Worm (Caenorhabditis elegans): ENCODE data around the gene srx-97.

srx-97 gene

DNA sequence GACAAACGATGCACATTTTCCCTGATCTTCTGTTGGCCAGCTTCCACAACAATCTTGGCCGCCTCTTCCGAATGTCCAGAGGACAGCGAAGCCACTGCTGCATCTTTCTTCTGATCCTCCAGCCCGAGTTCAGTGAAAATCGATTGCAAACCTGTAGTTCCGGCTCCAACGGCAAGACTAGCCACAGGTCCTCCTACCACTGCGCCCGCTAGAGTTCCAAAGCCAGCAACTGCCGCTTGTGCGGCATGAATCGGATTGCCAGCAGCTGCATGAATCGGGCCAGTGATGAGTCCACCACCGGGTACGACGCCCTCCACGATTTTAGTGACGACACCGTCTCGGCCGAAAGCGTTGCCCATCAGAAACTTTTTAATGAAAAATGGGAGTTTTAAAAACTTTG lies 19.1 kb upstream of the srx-97 start, which contains the start of gene ifas-1:
Gene ifas-1 (minus strand): TSS at position 387 of the 400 bp plus-strand sequence.
- TF ChIP-seq lin-15B (tag; optimal IDR thresholded peaks at IDR 0.05) = no peak
- no peak for TF ChIP-seq nhr-84 (tag; optimal IDR thresholded peaks at IDR 0.05)
- no peak for TF ChIP-seq ztf-11 (tag; optimal IDR thresholded peaks at IDR 0.05)
- no peak for TF ChIP-seq ceh-90 (tag; optimal IDR thresholded peaks at IDR 0.05)
- no peak for TF ChIP-seq ceh-88 (GFP tag; IDR thresholded peaks at IDR 0.05)
- TF ChIP-seq grh-1 (GFP tag; IDR thresholded peaks at IDR 0.05) = no peak
- no peak for TF ChIP-seq hpl-2 (GFP tag; optimal IDR thresholded peaks at IDR 0.05)
- TF ChIP-seq dpl-1 (GFP tag; optimal IDR thresholded peaks at IDR 0.05) = no peak
- no peak for TF ChIP-seq dsc-1 (tag; optimal IDR thresholded peaks at IDR 0.05)
- TF ChIP-seq fos-1 (tag; optimal IDR thresholded peaks at IDR 0.05) = no peak
- no peak for TF ChIP-seq ceh-82 (tag; optimal IDR thresholded peaks at IDR 0.05)
- no peak for TF ChIP-seq unc-98 (GFP tag; IDR thresholded peaks at IDR 0.05)
- no peak for TF ChIP-seq unc-130 (tag; optimal IDR thresholded peaks at IDR 0.05)
- TF ChIP-seq C16A3.4 (tag; optimal IDR thresholded peaks at IDR 0.05) = no peak

DNA sequence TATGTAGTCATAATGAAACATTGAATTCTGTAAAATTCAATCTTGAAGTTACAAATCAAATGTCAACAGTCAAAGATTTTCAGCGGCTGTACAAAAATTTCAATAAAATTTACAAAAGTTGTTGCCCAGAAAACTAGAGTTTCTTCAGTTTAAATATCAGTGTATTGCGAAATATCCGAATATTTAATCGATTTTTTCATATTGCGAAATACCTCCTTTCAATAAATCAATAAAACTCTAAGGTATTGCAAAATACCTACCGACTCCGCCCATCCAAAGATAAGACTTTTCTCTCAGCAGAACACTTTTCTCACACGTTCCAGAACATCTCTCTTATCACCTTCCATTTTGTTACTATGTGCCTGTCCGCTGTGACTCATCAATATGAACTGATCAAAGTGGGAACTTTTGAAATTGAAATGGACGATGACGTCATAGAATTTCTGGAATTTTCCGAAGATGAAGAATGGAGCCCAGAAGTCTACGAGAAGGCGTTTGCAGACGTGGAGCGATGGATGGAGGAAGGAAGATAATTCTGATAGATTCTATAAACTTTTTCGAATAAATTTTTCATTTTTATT lies 15.4 kb upstream of the srx-97 start:
- TF ChIP-seq efl-1 (optimal IDR thresholded peaks at IDR 0.05) (no peak), efl-1 (GFP tag; optimal IDR thresholded peaks at IDR 0.05 in 1 of 2) (peak in 1 of 2 experiments; percentile 78), isw-1 (GFP tag; IDR thresholded peaks at IDR 0.05) (no peak), zip-4 (GFP tag; optimal IDR thresholded peaks at IDR 0.05) (peak; percentile 47), efl-3 (GFP tag; optimal IDR thresholded peaks at IDR 0.05) (no peak), skn-1 (tag; optimal IDR thresholded peaks at IDR 0.05) (peak; percentile 17)

ce11 chrII:3682770-3683234 lies 13.6 kb upstream of the srx-97 start, which contains the start of gene F19B10.1:
Gene F19B10.1, plus strand, starts transcription at chrII:3683184.
- TF ChIP-seq nhr-237 (tag; optimal IDR thresholded peaks at IDR 0.05) (no peak), sptf-1 (tag; optimal IDR thresholded peaks at IDR 0.05) (no peak), swsn-7 (tag; optimal IDR thresholded peaks at IDR 0.05) (peak; percentile 65), Y116A8C.19 (tag; optimal IDR thresholded peaks at IDR 0.05; ENCODE audit: borderline replicate concordance) (no peak), fkh-10 (GFP tag; optimal IDR thresholded peaks at IDR 0.05) (no peak), tlp-1 (tag; optimal IDR thresholded peaks at IDR 0.05) (no peak), snu-23 (GFP tag; optimal IDR thresholded peaks at IDR 0.05) (peak; percentile 90), nhr-47 (tag; optimal IDR thresholded peaks at IDR 0.05) (peak; percentile 76), lin-39 (tag; optimal IDR thresholded peaks at IDR 0.05) (peak; percentile 73), ceh-63 (GFP tag; optimal IDR thresholded peaks at IDR 0.05) (no peak), lin-14 (GFP tag; optimal IDR thresholded peaks at IDR 0.05) (peak; percentile 86), hlh-17 (GFP tag; optimal IDR thresholded peaks at IDR 0.05; ENCODE audit: borderline replicate concordance) (no peak), grh-1 (GFP tag; IDR thresholded peaks at IDR 0.05) (0 out of 2 replicates have a peak, but pooled peaks have one; percentile 20), egl-13 (tag; optimal IDR thresholded peaks at IDR 0.05) (no peak), lir-3 (tag; optimal IDR thresholded peaks at IDR 0.05; ENCODE audit: poor library complexity) (peak; percentile 68), pag-3 (tag; optimal IDR thresholded peaks at IDR 0.05; ENCODE audit: borderline replicate concordance, insufficient read depth) (peak; percentile 20), egl-27 (tag; optimal IDR thresholded peaks at IDR 0.05) (no peak), nhr-77 (tag; optimal IDR thresholded peaks at IDR 0.05) (peak; percentile 36), F16B12.6 (tag; optimal IDR thresholded peaks at IDR 0.05) (peak; percentile 97), mab-9 (GFP tag; IDR thresholded peaks at IDR 0.05) (0 out of 2 replicates have a peak, but pooled peaks have one; percentile 23), dpl-1 (GFP tag; optimal IDR thresholded peaks at IDR 0.05) (peak; percentile 88 to 95 (median 94)), unc-62 (GFP tag; optimal IDR thresholded peaks at IDR 0.05) (no peak), nhr-84 (tag; optimal IDR thresholded peaks at IDR 0.05) (no peak), lin-13 (GFP tag; optimal IDR thresholded peaks at IDR 0.05) (peak; percentile 72), fkh-8 (tag; optimal IDR thresholded peaks at IDR 0.05) (no peak), sox-4 (tag; optimal IDR thresholded peaks at IDR 0.05) (no peak), ces-1 (GFP tag; optimal IDR thresholded peaks at IDR 0.05) (no peak), hlh-4 (tag; optimal IDR thresholded peaks at IDR 0.05) (no peak), efl-3 (GFP tag; optimal IDR thresholded peaks at IDR 0.05) (no peak), aha-1 (tag; optimal IDR thresholded peaks at IDR 0.05) (no peak), ceh-88 (GFP tag; IDR thresholded peaks at IDR 0.05) (no peak), ceh-8 (GFP tag; optimal IDR thresholded peaks at IDR 0.05) (no peak), hpl-2 (GFP tag; optimal IDR thresholded peaks at IDR 0.05) (no peak), nhr-19 (GFP tag; conservative IDR thresholded peaks at IDR 0.05) (peak; percentile 67)
